Worm (Caenorhabditis elegans): ENCODE data around the gene trap-4.

DNA sequence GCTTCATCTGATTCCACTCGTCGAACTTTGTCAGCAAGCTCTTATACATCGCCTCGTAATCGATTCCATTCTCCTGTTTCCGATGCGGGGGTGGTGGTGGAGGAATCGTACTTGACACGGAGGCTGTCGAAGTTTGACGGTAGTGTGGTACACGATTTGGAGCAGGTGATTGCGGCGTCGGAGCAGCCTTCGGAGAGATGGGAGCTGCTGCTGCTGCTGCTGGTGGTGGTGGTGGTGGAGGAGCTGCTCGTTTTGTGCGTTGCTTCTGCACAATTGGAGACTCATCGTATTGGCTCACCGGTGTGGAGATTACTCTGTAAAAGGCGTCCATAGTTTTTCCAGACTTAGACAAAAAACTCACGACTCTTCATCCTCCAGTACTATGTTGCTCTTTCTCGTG lies 46.3 kb upstream of the trap-4 start:
- TF ChIP-seq hlh-13 (GFP tag; optimal IDR thresholded peaks at IDR 0.05) (no peak), pag-3 (tag; optimal IDR thresholded peaks at IDR 0.05; ENCODE audit: borderline replicate concordance) (no peak), fkh-6 (tag; optimal IDR thresholded peaks at IDR 0.05) (no peak), K09A11.1 (tag; optimal IDR thresholded peaks at IDR 0.05; ENCODE audit: insufficient read depth) (no peak), pha-4 (tag; optimal IDR thresholded peaks at IDR 0.05) (no peak), nfya-1 (tag; optimal IDR thresholded peaks at IDR 0.05) (no peak), ceh-24 (tag; optimal IDR thresholded peaks at IDR 0.05) (no peak), ceh-6 (GFP tag; optimal IDR thresholded peaks at IDR 0.05) (no peak), ceh-34 (tag; optimal IDR thresholded peaks at IDR 0.05) (no peak)

Data from whole organism, late embryonic.